Fruit fly (Drosophila melanogaster) whole organism, pupa: ENCODE results near the gene CG7382.

Experiments
- EcR ChIP-seq: fragments of 200-800 bp; sonication (Bioruptor generic); optimal IDR thresholded peaks from 3 replicates; lab custom pipeline; 2019; ENCODE audit warnings: missing biosample characterization, missing genetic modification characterization, mild to moderate bottlenecking, moderate library complexity, missing genetic modification reagents
- fd96Ca ChIP-seq: fragments of 200-800 bp; sonication (Bioruptor generic); IDR thresholded peaks from 3 replicates; pipeline ENCODE4 v1.3.6; 2022; ENCODE audit warnings: missing biosample characterization, missing genetic modification characterization
- gl ChIP-seq: fragments of 200-800 bp; sonication (Bioruptor generic); optimal IDR thresholded peaks from 2 replicates; lab custom pipeline; 2018; ENCODE audit warnings: missing biosample characterization, mild to moderate bottlenecking, missing genetic modification characterization

dm6 chr2L:5539034-5539433, 19.3 kb upstream of the CG7382 start, which contains the start of gene CG14015:
- no peak for TF ChIP-seq fd96Ca (GFP tag; lab: Robert Waterston, UW)
- TF ChIP-seq gl: no peak
- no peak for TF ChIP-seq EcR (GFP tag; lab: Kevin White, UChicago)
